Worm (Caenorhabditis elegans) whole organism, L4 larva: ENCODE data around the gene nhx-1.
A peak's percentile ranks its signal among the peaks of the same experiment; 100 is the strongest.

Experiments
- D1046.2 ChIP-seq: fragments of 200-800 bp; sonication (Bioruptor generic); IDR thresholded peaks from 2 replicates; pipeline ENCODE4 v1.3.6; 2022; ENCODE audit warnings: missing genetic modification characterization, missing compliant biosample characterization
- F26F4.8 ChIP-seq: fragments of 200-800 bp; sonication (Bioruptor generic); conservative IDR thresholded peaks from 2 replicates; pipeline ENCODE4 v1.3.6; 2022; ENCODE audit warnings: missing genetic modification characterization, missing compliant biosample characterization
- Y5F2A.4 ChIP-seq: fragments of 200-800 bp; sonication (Bioruptor generic); optimal IDR thresholded peaks from 2 replicates; lab custom pipeline; 2018; ENCODE audit warnings: mild to moderate bottlenecking, missing genetic modification characterization, missing compliant biosample characterization
- aha-1 ChIP-seq: fragments of 150-350 bp; peaks from one replicate; lab custom pipeline; 2014; ENCODE audit warnings: missing biosample characterization, missing genetic modification characterization
- attf-4 ChIP-seq: sonication (generic microtip); optimal IDR thresholded peaks from 3 replicates; lab custom pipeline; 2017; ENCODE audit warnings: missing biosample characterization, missing genetic modification characterization
- ceh-20 ChIP-seq: fragments of 200-800 bp; sonication (Bioruptor generic); IDR thresholded peaks from 2 replicates; pipeline ENCODE4 v1.3.6; 2022; ENCODE audit warnings: missing genetic modification reagents, missing genetic modification characterization, missing compliant biosample characterization
- ceh-62 ChIP-seq: sonication (generic microtip); optimal IDR thresholded peaks from 2 replicates; lab custom pipeline; 2017; ENCODE audit warnings: missing biosample characterization, missing genetic modification characterization
- daf-8 ChIP-seq: fragments of 200-800 bp; sonication (Bioruptor generic); IDR thresholded peaks from 2 replicates; pipeline ENCODE4 v1.3.6; 2022; ENCODE audit warnings: missing genetic modification characterization, missing compliant biosample characterization
- dmd-9 ChIP-seq: fragments of 200-800 bp; sonication (Bioruptor generic); IDR thresholded peaks from 2 replicates; pipeline ENCODE4 v1.3.6; 2022; ENCODE audit warnings: missing genetic modification reagents, missing genetic modification characterization, missing compliant biosample characterization
- dpl-1 ChIP-seq: fragments of 150-350 bp; optimal IDR thresholded peaks from 2 replicates; lab custom pipeline; 2014; ENCODE audit warnings: missing biosample characterization, missing genetic modification reagents, missing genetic modification characterization
- duxl-1 ChIP-seq: sonication (generic microtip); optimal IDR thresholded peaks from 2 replicates; lab custom pipeline; 2016; ENCODE audit warnings: mild to moderate bottlenecking, missing genetic modification characterization, moderate library complexity, missing compliant biosample characterization; ENCODE audit not compliant: poor library complexity
- dve-1 ChIP-seq: sonication (generic microtip); optimal IDR thresholded peaks from 2 replicates; lab custom pipeline; 2017; ENCODE audit warnings: antibody characterized with exemption, mild to moderate bottlenecking, missing genetic modification characterization, missing compliant biosample characterization; ENCODE audit not compliant: insufficient read depth
- egl-27 ChIP-seq: sonication (generic microtip); optimal IDR thresholded peaks from 3 replicates; lab custom pipeline; 2017; ENCODE audit warnings: missing biosample characterization, missing genetic modification reagents, missing genetic modification characterization
- egl-43 ChIP-seq: fragments of 200-800 bp; sonication (Bioruptor generic); IDR thresholded peaks from 2 replicates; pipeline ENCODE4 v1.3.6; 2022; ENCODE audit warnings: missing genetic modification reagents, missing genetic modification characterization, missing compliant biosample characterization
- hif-1 ChIP-seq, 2 experiments: sonication (generic microtip); optimal IDR thresholded peaks; 2 replicates each; lab custom pipeline; 2016 to 2017; ENCODE audit warnings: missing compliant biosample characterization in 2 of 2, missing genetic modification characterization in 2 of 2, missing genetic modification reagents in 2 of 2, missing genotype in 2 of 2, mild to moderate bottlenecking in 1 of 2
- hlh-11 ChIP-seq: fragments of 200-800 bp; sonication (Bioruptor generic); optimal IDR thresholded peaks from 2 replicates; lab custom pipeline; 2018; ENCODE audit warnings: mild to moderate bottlenecking, missing genetic modification characterization, missing compliant biosample characterization
- hlh-30 ChIP-seq: sonication (generic microtip); optimal IDR thresholded peaks from 2 replicates; lab custom pipeline; 2017; ENCODE audit warnings: antibody characterized with exemption, mild to moderate bottlenecking, missing genetic modification characterization, missing compliant biosample characterization; ENCODE audit not compliant: insufficient read depth
- hmg-1.1 ChIP-seq: fragments of 200-800 bp; sonication (Bioruptor generic); IDR thresholded peaks from 2 replicates; pipeline ENCODE4 v1.3.6; 2022; ENCODE audit warnings: missing genetic modification reagents, missing genetic modification characterization, missing compliant biosample characterization
- lim-7 ChIP-seq: fragments of 200-800 bp; sonication (Bioruptor generic); IDR thresholded peaks from 2 replicates; pipeline ENCODE4 v1.3.6; 2022; ENCODE audit warnings: missing genetic modification characterization, missing compliant biosample characterization
- lin-15B ChIP-seq: fragments of 150-350 bp; sonication (generic microtip); optimal IDR thresholded peaks from 3 replicates; lab custom pipeline; 2014; ENCODE audit warnings: missing biosample characterization, missing genetic modification characterization
- lin-39 ChIP-seq: fragments of 150-350 bp; optimal IDR thresholded peaks from 2 replicates; lab custom pipeline; 2014; ENCODE audit warnings: missing biosample characterization, missing genetic modification reagents, missing genetic modification characterization
- lsy-2 ChIP-seq, 2 experiments: fragments of 150-350 bp in 1 of 2; sonication (generic microtip) in 1 of 2; optimal IDR thresholded peaks; 2 replicates each; lab custom pipeline; 2014 to 2017; ENCODE audit warnings: missing biosample characterization in 2 of 2, missing genetic modification characterization in 2 of 2
- mdl-1 ChIP-seq, 2 experiments: fragments of 150-350 bp in 1 of 2; sonication (generic microtip) in 1 of 2; optimal IDR thresholded peaks; 2 replicates each; lab custom pipeline; 2014 to 2017; ENCODE audit warnings: missing biosample characterization in 2 of 2, missing genetic modification characterization in 2 of 2
- mep-1 ChIP-seq: fragments of 150-350 bp; sonication (generic microtip); optimal IDR thresholded peaks from 3 replicates; lab custom pipeline; 2014; ENCODE audit warnings: missing biosample characterization, missing genetic modification characterization
- mes-2 ChIP-seq: sonication (generic microtip); optimal IDR thresholded peaks from 2 replicates; lab custom pipeline; 2016; ENCODE audit warnings: missing genotype, mild to moderate bottlenecking, missing genetic modification characterization, missing compliant biosample characterization; ENCODE audit not compliant: poor library complexity, severe bottlenecking
- mxl-2 ChIP-seq: fragments of 200-800 bp; sonication (Bioruptor generic); conservative IDR thresholded peaks from 2 replicates; pipeline ENCODE4 v1.3.6; 2022; ENCODE audit warnings: missing genetic modification reagents, missing genetic modification characterization, missing compliant biosample characterization
- mxl-3 ChIP-seq: fragments of 200-800 bp; sonication (Bioruptor generic); optimal IDR thresholded peaks from 2 replicates; lab custom pipeline; 2018; ENCODE audit warnings: mild to moderate bottlenecking, missing genetic modification characterization, missing compliant biosample characterization
- nhr-10 ChIP-seq: fragments of 150-350 bp; optimal IDR thresholded peaks from 2 replicates; lab custom pipeline; 2014; ENCODE audit warnings: missing biosample characterization, missing genetic modification characterization
- nhr-11 ChIP-seq: fragments of 150-350 bp; optimal IDR thresholded peaks from 2 replicates; lab custom pipeline; 2014; ENCODE audit warnings: missing biosample characterization, missing genetic modification characterization
- nhr-48 ChIP-seq: sonication (generic microtip); optimal IDR thresholded peaks from 2 replicates; lab custom pipeline; 2016; ENCODE audit warnings: mild to moderate bottlenecking, missing genetic modification characterization, missing compliant biosample characterization
- nhr-6 ChIP-seq: fragments of 150-350 bp; optimal IDR thresholded peaks from 2 replicates; lab custom pipeline; 2014; ENCODE audit warnings: missing biosample characterization, missing genetic modification characterization
- pha-4 ChIP-seq, 2 experiments: fragments of 150-350 bp in 1 of 2; fragments of 200-800 bp in 1 of 2; sonication (Bioruptor generic) in 1 of 2; IDR thresholded peaks in 1 of 2; optimal IDR thresholded peaks in 1 of 2; 2 replicates each; pipeline versions ENCODE4 v1.3.6 to Lab custom; 2014 to 2022; ENCODE audit warnings: missing genetic modification characterization in 2 of 2, missing genetic modification reagents in 2 of 2, missing biosample characterization in 1 of 2, missing compliant biosample characterization in 1 of 2
- php-3 ChIP-seq: fragments of 200-800 bp; sonication (Bioruptor generic); IDR thresholded peaks from 2 replicates; pipeline ENCODE4 v1.3.6; 2022; ENCODE audit warnings: missing genetic modification reagents, missing genetic modification characterization, missing compliant biosample characterization
- set-16 ChIP-seq: fragments of 200-800 bp; sonication (Bioruptor generic); IDR thresholded peaks from 2 replicates; pipeline ENCODE4 v1.3.6; 2022; ENCODE audit warnings: missing genetic modification reagents, missing genetic modification characterization, missing compliant biosample characterization
- snpc-1.2 ChIP-seq: fragments of 200-800 bp; sonication (Bioruptor generic); IDR thresholded peaks from 2 replicates; pipeline ENCODE4 v1.3.6; 2022; ENCODE audit warnings: missing genetic modification reagents, missing genetic modification characterization, missing compliant biosample characterization
- unc-62 ChIP-seq, 3 experiments: fragments of 150-350 bp in 1 of 3; sonication (generic microtip); optimal IDR thresholded peaks in 2 of 3; peaks in 1 of 3; 1 replicate in 1 of 3; 2 replicates in 2 of 3; lab custom pipeline; 2014 to 2017; ENCODE audit warnings: missing biosample characterization in 3 of 3, missing genetic modification characterization in 3 of 3, missing genetic modification reagents in 3 of 3, missing genotype in 1 of 3
- vab-7 ChIP-seq: fragments of 200-800 bp; sonication (Bioruptor generic); IDR thresholded peaks from 2 replicates; pipeline ENCODE4 v1.3.6; 2022; ENCODE audit warnings: missing genetic modification reagents, missing genetic modification characterization, missing compliant biosample characterization
- zag-1 ChIP-seq: fragments of 150-350 bp; optimal IDR thresholded peaks from 2 replicates; lab custom pipeline; 2014; ENCODE audit warnings: missing biosample characterization, missing genetic modification characterization
- zip-2 ChIP-seq: fragments of 150-350 bp; optimal IDR thresholded peaks from 2 replicates; lab custom pipeline; 2014; ENCODE audit warnings: missing biosample characterization, missing genetic modification characterization
- ztf-11 ChIP-seq: fragments of 150-350 bp; optimal IDR thresholded peaks from 2 replicates; lab custom pipeline; 2014; ENCODE audit warnings: missing biosample characterization, missing genetic modification characterization

The nhx-1 gene

DNA sequence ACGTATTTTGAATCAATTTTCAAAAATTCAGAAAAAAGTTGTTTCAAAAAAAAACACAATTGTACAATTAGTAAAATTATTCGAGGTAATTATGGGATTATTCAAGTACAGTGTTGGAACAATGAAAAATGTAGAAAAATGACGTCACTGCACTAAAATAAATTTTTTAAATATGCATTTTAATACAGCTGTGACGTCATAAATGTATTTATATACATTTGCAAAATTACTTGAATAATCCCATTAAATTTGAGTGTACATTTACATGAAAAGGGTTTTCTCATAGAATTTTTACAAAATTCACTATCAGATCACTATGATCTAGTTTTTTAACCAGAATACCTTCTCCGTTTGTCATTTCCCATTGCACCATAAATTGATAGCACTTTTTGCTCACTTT, 28.3 kb upstream of the nhx-1 start:
- TF ChIP-seq daf-8 (GFP tag; lab: Robert Waterston, UW) = no peak
- TF ChIP-seq nhr-10 (tag; lab: Kevin White, UChicago) = no peak
- TF ChIP-seq ceh-62 = no peak

DNA sequence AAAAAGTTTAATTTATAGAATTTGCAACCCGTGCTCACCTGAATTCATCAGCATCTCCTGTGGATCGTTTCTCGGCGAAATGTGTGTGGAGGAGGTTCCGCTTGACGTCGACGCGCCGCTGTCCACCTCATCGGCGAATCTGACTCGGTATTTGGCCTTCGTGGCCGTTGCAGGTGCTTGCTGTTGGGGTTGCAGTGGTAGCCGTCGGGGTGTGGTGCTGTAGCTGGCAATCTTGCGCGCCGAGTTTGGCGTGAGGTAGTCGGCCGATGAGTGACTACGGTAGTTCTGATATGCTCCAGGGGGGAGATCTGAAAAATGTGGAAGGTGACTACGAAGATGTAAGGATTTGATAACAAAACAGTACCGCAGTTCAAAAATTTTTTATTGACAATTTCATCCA, 24.1 kb upstream of the nhx-1 start:
- TF ChIP-seq set-16 (GFP tag; lab: Robert Waterston, UW) (peak; percentile 82), egl-27 (no peak), egl-43 (GFP tag; lab: Robert Waterston, UW) (0 out of 2 replicates have a peak, but pooled peaks have one; percentile 7), aha-1 (tag; lab: Kevin White, UChicago) (peak; percentile 21), D1046.2 (GFP tag; lab: Robert Waterston, UW) (0 out of 2 replicates have a peak, but pooled peaks have one; percentile 52)
- TF ChIP-seq, all 104 proteins: peak for 4

DNA sequence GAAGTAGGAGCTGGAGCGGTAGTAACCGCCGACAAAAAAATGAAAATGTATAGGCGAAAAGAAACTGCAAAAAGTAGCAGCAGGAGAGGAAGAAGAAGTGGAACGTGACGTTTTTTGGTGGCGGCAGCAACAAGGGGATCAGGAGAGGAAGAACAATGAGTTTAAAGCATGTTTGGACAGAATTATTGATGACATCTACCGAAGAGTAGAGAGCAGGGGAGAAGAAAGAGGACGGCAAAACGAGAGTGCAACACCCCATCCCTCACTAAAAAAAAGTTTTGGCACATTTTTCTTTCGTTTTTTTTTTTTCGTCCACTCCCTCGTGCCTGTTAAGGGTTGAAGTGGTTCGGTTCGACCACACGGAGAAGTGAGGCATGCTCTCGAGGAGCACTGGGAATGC, 23.0 kb upstream of the nhx-1 start:
- peak; percentile 12 for TF ChIP-seq hlh-30 (tag; lab: Kevin White, UChicago)
- peak in 1 of 2 experiments; percentile 18 for TF ChIP-seq lsy-2 (tag; optimal IDR thresholded peaks at IDR 0.05; lab: Kevin White, UChicago)
- TF ChIP-seq nhr-6 = no peak
- TF ChIP-seq set-16 (GFP tag; lab: Robert Waterston, UW) = no peak
- no peak for TF ChIP-seq dmd-9
- TF ChIP-seq mes-2 (tag; lab: Kevin White, UChicago) = no peak
- no peak for TF ChIP-seq F26F4.8
- peak in 1 of 2 experiments; percentile 25 for TF ChIP-seq mdl-1 (tag; optimal IDR thresholded peaks at IDR 0.05; lab: Kevin White, UChicago)
- no peak for TF ChIP-seq attf-4 (tag; lab: Kevin White, UChicago)
- TF ChIP-seq hif-1 (tag; optimal IDR thresholded peaks at IDR 0.05; lab: Kevin White, UChicago) = no peak
- TF ChIP-seq nhr-48 = no peak
- no peak for TF ChIP-seq mxl-2 (GFP tag; lab: Robert Waterston, UW)
- no peak for TF ChIP-seq hmg-1.1 (GFP tag; lab: Robert Waterston, UW)
- peak; percentile 24 for TF ChIP-seq mep-1 (tag; lab: Kevin White, UChicago)
- no peak for TF ChIP-seq ztf-11

ce11 chrX:15997153-15997552, 19.8 kb upstream of the nhx-1 start:
- TF ChIP-seq unc-62 (GFP tag; optimal IDR thresholded peaks at IDR 0.05 in 1 of 2; lab: Kevin White, UChicago) (peak in 1 of 2 experiments; percentile 73), unc-62 (tag; optimal IDR thresholded peaks at IDR 0.05; lab: Kevin White, UChicago) (no peak), ceh-20 (no peak)
- TF ChIP-seq, all 104 proteins: peak for 1

ce11 chrX:15997926-15998325, 19.0 kb upstream of the nhx-1 start:
- TF ChIP-seq zag-1 (tag; lab: Kevin White, UChicago) = no peak
- no peak for TF ChIP-seq duxl-1
- peak; percentile 13; the same call in 1 of the 2 replicates for TF ChIP-seq set-16 (GFP tag; lab: Robert Waterston, UW)

DNA sequence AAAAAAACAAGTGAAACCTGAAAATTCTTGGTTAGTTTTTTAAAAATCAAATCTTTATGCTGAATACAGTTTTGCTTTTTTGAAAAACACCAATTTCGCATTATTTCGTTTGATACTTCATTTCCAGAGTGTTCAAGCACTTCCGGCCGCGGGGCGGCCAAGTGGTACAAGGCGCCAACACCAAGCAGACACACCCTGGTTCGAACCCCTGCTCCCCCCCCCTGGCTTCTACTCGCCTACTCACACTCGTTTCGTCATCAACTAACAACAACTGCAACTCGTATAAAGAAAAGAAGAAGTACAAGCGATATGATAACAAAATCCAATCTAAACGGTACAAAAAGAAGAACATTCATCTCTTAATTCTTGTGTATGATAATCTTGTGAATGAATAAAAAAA, 14.1 kb upstream of the nhx-1 start:
- TF ChIP-seq nhr-11 (tag; lab: Kevin White, UChicago) = no peak
- no peak for TF ChIP-seq ceh-62
- no peak for TF ChIP-seq zip-2
- peak; percentile 65 for TF ChIP-seq snpc-1.2 (GFP tag; lab: Robert Waterston, UW)
- TF ChIP-seq egl-43 (GFP tag; lab: Robert Waterston, UW) = peak; percentile 68; the same call in 1 of the 2 replicates
- TF ChIP-seq dve-1 (tag; lab: Kevin White, UChicago) = no peak
- no peak for TF ChIP-seq hlh-11 (tag; lab: Kevin White, UChicago)
- TF ChIP-seq dpl-1 (GFP tag; lab: Kevin White, UChicago) = no peak
- no peak for TF ChIP-seq lin-39
- TF ChIP-seq set-16 (GFP tag; lab: Robert Waterston, UW) = peak; percentile 43; the same call in 1 of the 2 replicates
- TF ChIP-seq lsy-2 (tag; optimal IDR thresholded peaks at IDR 0.05; lab: Kevin White, UChicago) = no peak
- no peak for TF ChIP-seq daf-8 (GFP tag; lab: Robert Waterston, UW)
- 0 out of 2 replicates have a peak, but pooled peaks have one; percentile 28 for TF ChIP-seq lim-7 (GFP tag; lab: Robert Waterston, UW)
- no peak for TF ChIP-seq pha-4 (GFP tag; IDR thresholded peaks at IDR 0.05; lab: Robert Waterston, UW)
- TF ChIP-seq pha-4 (tag; optimal IDR thresholded peaks at IDR 0.05; lab: Kevin White, UChicago) = no peak
- TF ChIP-seq mxl-3 = no peak
- no peak for TF ChIP-seq Y5F2A.4 (GFP tag; lab: Kevin White, UChicago)
- 0 out of 2 replicates have a peak, but pooled peaks have one; percentile 23 for TF ChIP-seq vab-7
- no peak for TF ChIP-seq ceh-20
- no peak for TF ChIP-seq F26F4.8
- TF ChIP-seq nhr-10 (tag; lab: Kevin White, UChicago) = no peak
- peak; percentile 41; the same call in 1 of the 2 replicates for TF ChIP-seq php-3 (GFP tag; lab: Robert Waterston, UW)
- no peak for TF ChIP-seq lin-15B (tag; lab: Kevin White, UChicago)
